Worm (Caenorhabditis elegans) whole organism, young adult: ENCODE data around the gene srb-6.

Experiments
- F55B11.4 ChIP-seq: sonication (generic microtip); optimal IDR thresholded peaks from 2 replicates; lab custom pipeline; 2016; ENCODE audit warnings: missing compliant biosample characterization, missing genetic modification characterization, borderline replicate concordance; ENCODE audit not compliant: insufficient read depth
- F57A8.1 ChIP-seq: fragments of 200-800 bp; sonication (Bioruptor generic); optimal IDR thresholded peaks from 2 replicates; lab custom pipeline; 2018; ENCODE audit warnings: mild to moderate bottlenecking, missing genetic modification characterization, moderate library complexity, missing compliant biosample characterization
- Y56A3A.18 ChIP-seq: fragments of 200-800 bp; sonication (Bioruptor generic); IDR thresholded peaks from 2 replicates; pipeline ENCODE4 v1.3.6; 2022; ENCODE audit warnings: missing genetic modification reagents, missing genetic modification characterization, missing compliant biosample characterization
- ama-1 ChIP-seq, 3 experiments: fragments of 150-350 bp in 1 of 3; sonication (generic microtip) in 2 of 3; optimal IDR thresholded peaks; 2 replicates each; lab custom pipeline; 2014 to 2018; ENCODE audit warnings: missing biosample characterization in 2 of 3, missing genetic modification characterization in 2 of 3, missing genetic modification reagents in 2 of 3
- attf-5 ChIP-seq: fragments of 200-800 bp; sonication (Bioruptor generic); optimal IDR thresholded peaks from 2 replicates; lab custom pipeline; 2018; ENCODE audit warnings: mild to moderate bottlenecking, missing genetic modification characterization, missing compliant biosample characterization
- cebp-1 ChIP-seq, 2 experiments: fragments of 200-800 bp in 1 of 2; sonication (Bioruptor generic) in 1 of 2; sonication (generic microtip) in 1 of 2; IDR thresholded peaks in 1 of 2; optimal IDR thresholded peaks in 1 of 2; 2 replicates each; pipeline versions ENCODE4 v1.3.6 to Lab custom; 2017 to 2022; ENCODE audit warnings: missing compliant biosample characterization in 2 of 2, missing genetic modification characterization in 2 of 2, mild to moderate bottlenecking in 1 of 2, missing genetic modification reagents in 1 of 2, moderate library complexity in 1 of 2
- ceh-58 ChIP-seq: fragments of 200-800 bp; sonication (Bioruptor generic); IDR thresholded peaks from 2 replicates; pipeline ENCODE4 v1.3.6; 2022; ENCODE audit warnings: missing genetic modification characterization, missing compliant biosample characterization
- ekl-4 ChIP-seq: fragments of 200-800 bp; sonication (Bioruptor generic); IDR thresholded peaks from 2 replicates; pipeline ENCODE4 v1.3.6; 2022; ENCODE audit warnings: missing genetic modification reagents, missing genetic modification characterization, missing compliant biosample characterization
- hlh-12 ChIP-seq: sonication (generic microtip); optimal IDR thresholded peaks from 2 replicates; lab custom pipeline; 2016; ENCODE audit warnings: missing genetic modification characterization, missing compliant biosample characterization
- nhr-90 ChIP-seq: sonication (generic microtip); optimal IDR thresholded peaks from 2 replicates; lab custom pipeline; 2016; ENCODE audit warnings: missing genotype, mild to moderate bottlenecking, missing genetic modification characterization, missing compliant biosample characterization
- rpc-1 ChIP-seq, 2 experiments: fragments of 150-350 bp in 1 of 2; sonication (generic microtip) in 1 of 2; optimal IDR thresholded peaks; 2 replicates each; lab custom pipeline; 2014 to 2018; ENCODE audit warnings: missing biosample characterization in 1 of 2, missing genetic modification characterization in 1 of 2, missing genetic modification reagents in 1 of 2, missing genotype in 1 of 2
- snpc-4 ChIP-seq, 5 experiments: fragments of 150-350 bp in 1 of 5; sonication (generic microtip) in 4 of 5; optimal IDR thresholded peaks; 2 replicates each; lab custom pipeline; 2014 to 2018; ENCODE audit warnings: missing genetic modification characterization in 5 of 5, missing biosample characterization in 3 of 5, antibody characterized with exemption in 2 of 5, mild to moderate bottlenecking in 2 of 5, missing compliant biosample characterization in 2 of 5, missing genotype in 2 of 5, moderate library complexity in 2 of 5, missing genetic modification reagents in 1 of 5
- tbx-9 ChIP-seq: sonication (generic microtip); optimal IDR thresholded peaks from 2 replicates; lab custom pipeline; 2016; ENCODE audit warnings: borderline replicate concordance, missing genetic modification characterization, inconsistent platforms, missing compliant biosample characterization
- unc-130 ChIP-seq: sonication (generic microtip); optimal IDR thresholded peaks from 2 replicates; lab custom pipeline; 2016; ENCODE audit warnings: missing genetic modification reagents, missing genetic modification characterization, missing compliant biosample characterization

- TF ChIP-seq ama-1 (optimal IDR thresholded peaks at IDR 0.05; lab: Kevin White, UChicago) (no peak), ama-1 (GFP tag; optimal IDR thresholded peaks at IDR 0.05; lab: Kevin White, UChicago) (no peak), cebp-1 (GFP tag; IDR thresholded peaks at IDR 0.05; lab: Robert Waterston, UW) (no peak), cebp-1 (tag; optimal IDR thresholded peaks at IDR 0.05; lab: Kevin White, UChicago) (no peak), hlh-12 (no peak), F55B11.4 (no peak), Y56A3A.18 (GFP tag; lab: Robert Waterston, UW) (no peak), ceh-58 (no peak), attf-5 (GFP tag; lab: Kevin White, UChicago) (no peak), unc-130 (GFP tag; lab: Kevin White, UChicago) (no peak), rpc-1 (optimal IDR thresholded peaks at IDR 0.05; lab: Kevin White, UChicago) (no peak), rpc-1 (tag; optimal IDR thresholded peaks at IDR 0.05; lab: Kevin White, UChicago) (no peak), tbx-9 (tag; lab: Kevin White, UChicago) (no peak), F57A8.1 (no peak), snpc-4 (GFP tag; optimal IDR thresholded peaks at IDR 0.05; lab: Kevin White, UChicago) (no peak), snpc-4 (tag; optimal IDR thresholded peaks at IDR 0.05; lab: Kevin White, UChicago) (no peak), nhr-90 (tag; lab: Kevin White, UChicago) (no peak), ekl-4 (GFP tag; lab: Robert Waterston, UW) (no peak)
Measured at ce11 chrII:10218171-10218570, 23.5 kb downstream of the srb-6 start, which contains the start of gene ref-1.
